Worm (Caenorhabditis elegans) whole organism, L1 larva: ENCODE measurements around the gene cope-1.

ENCODE experiments used
- aha-1 ChIP-seq: fragments of 150-350 bp; optimal IDR thresholded peaks from 2 replicates; lab custom pipeline; 2014; ENCODE audit warnings: missing biosample characterization, missing genetic modification characterization
- ces-1 ChIP-seq: fragments of 150-350 bp; optimal IDR thresholded peaks from 2 replicates; lab custom pipeline; 2014; ENCODE audit warnings: missing biosample characterization, missing genetic modification reagents, missing genetic modification characterization
- nhr-19 ChIP-seq: fragments of 200-800 bp; sonication (Bioruptor generic); conservative IDR thresholded peaks from 2 replicates; pipeline ENCODE4 v1.3.6; 2022; ENCODE audit warnings: missing genetic modification characterization, missing compliant biosample characterization
- pqm-1 ChIP-seq: sonication (generic microtip); optimal IDR thresholded peaks from 3 replicates; lab custom pipeline; 2017; ENCODE audit warnings: missing biosample characterization, missing genetic modification characterization
- rnt-1 ChIP-seq: sonication (generic microtip); optimal IDR thresholded peaks from 2 replicates; lab custom pipeline; 2016; ENCODE audit warnings: mild to moderate bottlenecking, missing genetic modification characterization, moderate library complexity, missing compliant biosample characterization
- ztf-11 ChIP-seq, 2 experiments: sonication (generic microtip); optimal IDR thresholded peaks; 2 replicates each; lab custom pipeline; 2016 to 2017; ENCODE audit warnings: missing genetic modification characterization in 2 of 2, missing biosample characterization in 1 of 2, missing compliant biosample characterization in 1 of 2

DNA sequence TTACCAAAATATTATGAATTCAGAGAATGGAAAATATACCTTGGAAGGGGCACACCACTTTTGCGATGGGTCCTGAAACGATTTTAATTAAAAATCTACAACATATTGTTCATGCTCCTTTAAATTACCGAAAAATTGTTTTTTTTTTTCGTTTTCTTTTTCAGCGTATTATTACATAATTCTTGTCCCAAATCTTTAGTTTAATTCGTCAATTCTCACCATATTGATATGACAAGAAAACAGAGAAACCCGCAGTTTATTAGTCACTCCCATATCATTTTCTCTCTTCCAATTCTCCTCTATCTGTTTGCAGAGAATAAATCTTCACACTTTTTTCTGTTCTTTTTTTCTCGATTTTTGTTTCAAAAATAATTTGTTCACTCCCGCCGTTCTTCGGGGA is 30.8 kb upstream of the cope-1 start, which contains the start of gene F11F1.1:
- no peak for TF ChIP-seq nhr-19 (GFP tag; lab: Robert Waterston, UW)
- no peak for TF ChIP-seq rnt-1 (tag; lab: Kevin White, UChicago)
- TF ChIP-seq pqm-1 (tag; lab: Kevin White, UChicago): no peak
- TF ChIP-seq aha-1 (tag; lab: Kevin White, UChicago): no peak
- no peak for TF ChIP-seq ces-1 (GFP tag; lab: Kevin White, UChicago)
- TF ChIP-seq ztf-11 (tag; optimal IDR thresholded peaks at IDR 0.05; lab: Kevin White, UChicago): no peak
